Fruit fly (Drosophila melanogaster) whole organism, embryonic: ENCODE data around the gene cue.

Experiments used
- CG10979 ChIP-seq: fragments of 200-800 bp; sonication (Bioruptor generic); optimal IDR thresholded peaks from 2 replicates; lab custom pipeline; 2018; ENCODE audit warnings: missing biosample characterization, mild to moderate bottlenecking, missing genetic modification characterization, moderate library complexity
- CG11398 ChIP-seq: fragments of 200-800 bp; sonication (Bioruptor generic); optimal IDR thresholded peaks from 2 replicates; lab custom pipeline; 2016; ENCODE audit warnings: missing biosample characterization, missing genetic modification characterization
- CG11696 ChIP-seq: fragments of 200-800 bp; sonication (Bioruptor generic); IDR thresholded peaks from 2 replicates; pipeline ENCODE4 v1.3.6; 2022; ENCODE audit warnings: missing biosample characterization, missing genetic modification characterization
- CG12236 ChIP-seq: fragments of 200-800 bp; sonication (Bioruptor generic); optimal IDR thresholded peaks from 2 replicates; lab custom pipeline; 2016; ENCODE audit warnings: missing biosample characterization, missing genetic modification characterization
- CG12769 ChIP-seq: fragments of 200-800 bp; sonication (Bioruptor generic); optimal IDR thresholded peaks from 2 replicates; lab custom pipeline; 2019; ENCODE audit warnings: missing biosample characterization, mild to moderate bottlenecking, missing genetic modification characterization, moderate library complexity
- CG14441 ChIP-seq: fragments of 200-800 bp; sonication (Bioruptor generic); IDR thresholded peaks from 2 replicates; pipeline ENCODE4 v1.3.6; 2022; ENCODE audit warnings: missing biosample characterization, missing genetic modification characterization
- CG14860 ChIP-seq: fragments of 200-800 bp; sonication (Bioruptor generic); IDR thresholded peaks from 3 replicates; pipeline ENCODE4 v1.3.6; 2022; ENCODE audit warnings: missing biosample characterization, missing genetic modification characterization; ENCODE audit not compliant: partially characterized antibody
- CG15514 ChIP-seq: fragments of 200-800 bp; sonication (Bioruptor generic); optimal IDR thresholded peaks from 3 replicates; lab custom pipeline; 2017; ENCODE audit warnings: missing biosample characterization, missing genetic modification characterization, mild to moderate bottlenecking, moderate library complexity, missing genetic modification reagents
- CG2116 ChIP-seq: fragments of 200-800 bp; sonication (Bioruptor generic); optimal IDR thresholded peaks from 3 replicates; lab custom pipeline; 2018; ENCODE audit warnings: missing biosample characterization, mild to moderate bottlenecking, missing genetic modification characterization
- CG2199 ChIP-seq: fragments of 200-800 bp; sonication (Bioruptor generic); IDR thresholded peaks from 3 replicates; pipeline ENCODE4 v1.3.6; 2022; ENCODE audit warnings: missing biosample characterization, missing genetic modification characterization
- CG6272 ChIP-seq: fragments of 200-800 bp; sonication (Bioruptor generic); IDR thresholded peaks from 2 replicates; pipeline ENCODE4 v1.3.6; 2022; ENCODE audit warnings: missing biosample characterization, missing genetic modification characterization
- CG7357 ChIP-seq: fragments of 200-800 bp; sonication (Bioruptor generic); IDR thresholded peaks from 3 replicates; pipeline ENCODE4 v1.3.6; 2022; ENCODE audit warnings: missing biosample characterization, missing genetic modification characterization
- CG7928 ChIP-seq: fragments of 200-800 bp; sonication (Bioruptor generic); optimal IDR thresholded peaks from 2 replicates; lab custom pipeline; 2017; ENCODE audit warnings: missing biosample characterization, mild to moderate bottlenecking, missing genetic modification characterization
- CG8388 ChIP-seq: fragments of 200-800 bp; sonication (Bioruptor generic); optimal IDR thresholded peaks from 2 replicates; lab custom pipeline; 2019; ENCODE audit warnings: missing biosample characterization, mild to moderate bottlenecking, missing genetic modification characterization, moderate library complexity
- CG9437 ChIP-seq: fragments of 200-800 bp; sonication (Bioruptor generic); optimal IDR thresholded peaks from 2 replicates; lab custom pipeline; 2018; ENCODE audit warnings: missing biosample characterization, mild to moderate bottlenecking, missing genetic modification characterization
- CTCF ChIP-seq: fragments of 200-800 bp; sonication (Bioruptor generic); optimal IDR thresholded peaks from 2 replicates; lab custom pipeline; 2017; ENCODE audit warnings: missing biosample characterization, mild to moderate bottlenecking, missing genetic modification characterization, moderate library complexity
- Dek ChIP-seq: fragments of 200-800 bp; sonication (Bioruptor generic); optimal IDR thresholded peaks from 3 replicates; lab custom pipeline; 2019; ENCODE audit warnings: missing biosample characterization, mild to moderate bottlenecking, missing genetic modification characterization, moderate library complexity
- Dip2 ChIP-seq: fragments of 200-800 bp; sonication (Bioruptor generic); IDR thresholded peaks from 2 replicates; pipeline ENCODE4 v1.3.6; 2022; ENCODE audit warnings: missing biosample characterization, missing genetic modification characterization
- Gug ChIP-seq: fragments of 200-800 bp; sonication (Bioruptor generic); IDR thresholded peaks from 4 replicates; pipeline ENCODE4 v1.3.6; 2022; ENCODE audit warnings: missing biosample characterization, missing genetic modification characterization
- Hand ChIP-seq: fragments of 200-800 bp; sonication (Bioruptor generic); optimal IDR thresholded peaks from 2 replicates; lab custom pipeline; 2017; ENCODE audit warnings: mild to moderate bottlenecking, missing biosample characterization, missing genetic modification reagents, missing genetic modification characterization
- Pdp1 ChIP-seq, 2 experiments: fragments of 200-800 bp; sonication (Bioruptor generic); optimal IDR thresholded peaks; 3 replicates each; lab custom pipeline; 2016; ENCODE audit warnings: missing biosample characterization in 2 of 2, missing genetic modification characterization in 2 of 2, mild to moderate bottlenecking in 1 of 2, moderate library complexity in 1 of 2
- Scr ChIP-seq: fragments of 200-800 bp; sonication (Bioruptor generic); IDR thresholded peaks from 2 replicates; pipeline ENCODE4 v1.3.6; 2022; ENCODE audit warnings: missing biosample characterization, missing genetic modification characterization; ENCODE audit not compliant: partially characterized antibody
- Six4 ChIP-seq: fragments of 200-800 bp; sonication (Bioruptor generic); optimal IDR thresholded peaks from 2 replicates; lab custom pipeline; 2016; ENCODE audit warnings: missing biosample characterization, missing genetic modification characterization
- ara ChIP-seq: fragments of 200-800 bp; sonication (Bioruptor generic); IDR thresholded peaks from 2 replicates; pipeline ENCODE4 v1.3.6; 2022; ENCODE audit warnings: missing biosample characterization, missing genetic modification characterization
- ato ChIP-seq: fragments of 200-800 bp; sonication (Bioruptor generic); IDR thresholded peaks from 2 replicates; pipeline ENCODE4 v1.3.6; 2022; ENCODE audit warnings: missing biosample characterization, missing genetic modification characterization; ENCODE audit not compliant: partially characterized antibody
- chinmo ChIP-seq: fragments of 200-800 bp; sonication (Bioruptor generic); IDR thresholded peaks from 4 replicates; pipeline ENCODE4 v1.3.6; 2022; ENCODE audit warnings: missing biosample characterization, missing genetic modification characterization; ENCODE audit not compliant: partially characterized antibody
- crol ChIP-seq: fragments of 200-800 bp; sonication (Bioruptor generic); IDR thresholded peaks from 2 replicates; pipeline ENCODE4 v1.3.6; 2022; ENCODE audit warnings: missing biosample characterization, missing genetic modification characterization
- cwo ChIP-seq: fragments of 200-800 bp; sonication (Bioruptor generic); optimal IDR thresholded peaks from 3 replicates; lab custom pipeline; 2017; ENCODE audit warnings: missing biosample characterization, missing genetic modification characterization, mild to moderate bottlenecking, moderate library complexity, missing genetic modification reagents
- fd102C ChIP-seq: fragments of 200-800 bp; sonication (Bioruptor generic); optimal IDR thresholded peaks from 2 replicates; lab custom pipeline; 2018; ENCODE audit warnings: missing biosample characterization, mild to moderate bottlenecking, missing genetic modification characterization, moderate library complexity
- fd96Cb ChIP-seq: fragments of 200-800 bp; sonication (Bioruptor generic); optimal IDR thresholded peaks from 2 replicates; lab custom pipeline; 2018; ENCODE audit warnings: missing biosample characterization, mild to moderate bottlenecking, missing genetic modification characterization, moderate library complexity
- grau ChIP-seq: fragments of 200-800 bp; optimal IDR thresholded peaks from 3 replicates; lab custom pipeline; 2019; ENCODE audit warnings: missing biosample characterization, mild to moderate bottlenecking, missing genetic modification characterization, moderate library complexity
- gt ChIP-seq: fragments of 200-800 bp; sonication (Bioruptor generic); IDR thresholded peaks from 2 replicates; pipeline ENCODE4 v1.3.6; 2022; ENCODE audit warnings: missing biosample characterization, missing genetic modification characterization
- hb ChIP-seq: fragments of 200-800 bp; sonication (Bioruptor generic); IDR thresholded peaks from 3 replicates; pipeline ENCODE4 v1.3.6; 2022; ENCODE audit warnings: missing biosample characterization, missing genetic modification characterization; ENCODE audit not compliant: partially characterized antibody
- hth ChIP-seq: fragments of >200 bp; optimal IDR thresholded peaks from 2 replicates; lab custom pipeline; 2017; ENCODE audit warnings: inconsistent platforms
- lab ChIP-seq: fragments of 200-800 bp; sonication (Bioruptor generic); optimal IDR thresholded peaks from 3 replicates; lab custom pipeline; 2017; ENCODE audit warnings: missing biosample characterization, missing genetic modification characterization, mild to moderate bottlenecking, moderate library complexity, missing genetic modification reagents
- lov ChIP-seq, 2 experiments: fragments of 200-800 bp in 1 of 2; fragments of >200 bp in 1 of 2; sonication (Bioruptor generic) in 1 of 2; IDR thresholded peaks in 1 of 2; optimal IDR thresholded peaks in 1 of 2; 2 replicates in 1 of 2; 3 replicates in 1 of 2; pipeline versions ENCODE4 v1.3.6 to Lab custom; 2017 to 2022; ENCODE audit warnings: missing biosample characterization in 1 of 2, missing genetic modification characterization in 1 of 2
- mld ChIP-seq: fragments of 200-800 bp; sonication (Bioruptor generic); IDR thresholded peaks from 3 replicates; pipeline ENCODE4 v1.3.6; 2022; ENCODE audit warnings: missing biosample characterization, missing genetic modification characterization; ENCODE audit not compliant: partially characterized antibody
- nau ChIP-seq: fragments of 200-800 bp; sonication (Bioruptor generic); optimal IDR thresholded peaks from 3 replicates; lab custom pipeline; 2017; ENCODE audit warnings: missing biosample characterization, mild to moderate bottlenecking, missing genetic modification characterization, missing genetic modification reagents
- nom ChIP-seq: fragments of 200-800 bp; sonication (Bioruptor generic); optimal IDR thresholded peaks from 2 replicates; lab custom pipeline; 2017; ENCODE audit warnings: missing biosample characterization, missing genetic modification characterization, mild to moderate bottlenecking, moderate library complexity, missing genetic modification reagents
- p53 ChIP-seq: fragments of 200-800 bp; sonication (Bioruptor generic); optimal IDR thresholded peaks from 2 replicates; lab custom pipeline; 2016; ENCODE audit warnings: missing biosample characterization, missing genetic modification characterization
- pb ChIP-seq: fragments of 200-800 bp; sonication (Bioruptor generic); optimal IDR thresholded peaks from 3 replicates; lab custom pipeline; 2016; ENCODE audit warnings: missing biosample characterization, missing genetic modification characterization
- phol ChIP-seq: fragments of 200-800 bp; sonication (Bioruptor generic); optimal IDR thresholded peaks from 3 replicates; lab custom pipeline; 2018; ENCODE audit warnings: missing biosample characterization, mild to moderate bottlenecking, missing genetic modification characterization, moderate library complexity
- sd ChIP-seq: fragments of 200-800 bp; sonication (Bioruptor generic); optimal IDR thresholded peaks from 3 replicates; lab custom pipeline; 2018; ENCODE audit warnings: missing biosample characterization, mild to moderate bottlenecking, missing genetic modification characterization, moderate library complexity
- seq ChIP-seq: fragments of 200-800 bp; sonication (Bioruptor generic); IDR thresholded peaks from 2 replicates; pipeline ENCODE4 v1.3.6; 2022; ENCODE audit warnings: missing biosample characterization, missing genetic modification characterization
- sima ChIP-seq: fragments of 200-800 bp; sonication (Bioruptor generic); optimal IDR thresholded peaks from 2 replicates; lab custom pipeline; 2016; ENCODE audit warnings: missing biosample characterization, missing genetic modification characterization
- so ChIP-seq: fragments of 200-800 bp; sonication (Bioruptor generic); IDR thresholded peaks from 3 replicates; pipeline ENCODE4 v1.3.6; 2022; ENCODE audit warnings: missing biosample characterization, missing genetic modification characterization
- tna ChIP-seq: fragments of 200-800 bp; sonication (Bioruptor generic); IDR thresholded peaks from 2 replicates; pipeline ENCODE4 v1.3.6; 2022; ENCODE audit warnings: missing biosample characterization, missing genetic modification characterization; ENCODE audit not compliant: partially characterized antibody
- wek ChIP-seq: fragments of 200-800 bp; sonication (Bioruptor generic); optimal IDR thresholded peaks from 3 replicates; lab custom pipeline; 2018; ENCODE audit warnings: missing biosample characterization, mild to moderate bottlenecking, missing genetic modification characterization, moderate library complexity

Gene cue

DNA sequence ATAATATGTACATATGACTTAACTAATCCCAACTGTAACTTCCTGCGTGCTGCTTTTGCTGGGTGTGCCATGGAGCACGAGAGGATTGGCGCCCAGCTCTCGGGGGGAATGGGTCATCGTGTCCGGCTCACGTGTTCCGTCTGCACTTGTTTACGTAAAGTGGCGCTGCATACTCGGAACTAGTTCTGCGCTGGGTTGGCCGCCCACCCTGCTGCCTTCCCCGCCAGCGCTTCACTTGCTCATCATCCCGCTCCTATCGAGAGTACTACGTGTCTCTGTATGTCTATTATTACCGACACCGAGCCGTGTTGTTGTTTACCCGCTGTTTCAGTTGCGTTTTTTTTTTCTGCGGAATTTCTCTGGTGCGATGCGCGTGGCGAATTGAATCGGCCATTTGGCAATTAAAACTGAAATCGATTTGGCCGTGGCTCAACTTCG, 32.6 kb upstream of the cue start:
- TF ChIP-seq sd (tag; lab: Kevin White, UChicago) (peak; percentile 51), CG12769 (tag; lab: Kevin White, UChicago) (peak; percentile 16), CG8388 (no peak), tna (GFP tag; lab: Robert Waterston, UW) (0 out of 2 replicates have a peak, but pooled peaks have one; percentile 17), Pdp1 (GFP tag; optimal IDR thresholded peaks at IDR 0.05; lab: Kevin White, UChicago) (peak in 1 of 2 experiments; percentile 4), grau (no peak), ara (GFP tag; lab: Robert Waterston, UW) (no peak), mld (GFP tag; lab: Robert Waterston, UW) (0 out of 3 replicates have a peak, but pooled peaks have one; percentile 35), CG2199 (GFP tag; lab: Robert Waterston, UW) (0 out of 3 replicates have a peak, but pooled peaks have one; percentile 27), CTCF (peak; percentile 21), CG15514 (GFP tag; lab: Kevin White, UChicago) (peak; percentile 97), CG14441 (GFP tag; lab: Robert Waterston, UW) (no peak), ato (GFP tag; lab: Robert Waterston, UW) (0 out of 2 replicates have a peak, but pooled peaks have one; percentile 32), cwo (GFP tag; lab: Kevin White, UChicago) (peak; percentile 64), CG11696 (GFP tag; lab: Robert Waterston, UW) (no peak), chinmo (GFP tag; lab: Robert Waterston, UW) (peak; percentile 81; the same call in 1 of the 4 replicates), CG9437 (peak; percentile 83), CG14860 (GFP tag; lab: Robert Waterston, UW) (0 out of 3 replicates have a peak, but pooled peaks have one; percentile 38), crol (GFP tag; lab: Robert Waterston, UW) (peak; percentile 84), so (GFP tag; lab: Robert Waterston, UW) (peak; percentile 49; the same call in 1 of the 3 replicates)

- TF ChIP-seq Dek (no peak), nau (no peak), CG7357 (no peak), gt (GFP tag; lab: Robert Waterston, UW) (no peak), CG6272 (GFP tag; lab: Robert Waterston, UW) (no peak), wek (peak; percentile 7), CG14860 (GFP tag; lab: Robert Waterston, UW) (no peak), p53 (no peak), phol (tag; lab: Kevin White, UChicago) (peak; percentile 12), nom (GFP tag; lab: Kevin White, UChicago) (no peak), CG7928 (GFP tag; lab: Kevin White, UChicago) (no peak), Gug (no peak), lov (optimal IDR thresholded peaks at IDR 0.05; lab: Kevin White, UChicago) (no peak), lov (GFP tag; IDR thresholded peaks at IDR 0.05; lab: Robert Waterston, UW) (no peak), CG2116 (GFP tag; lab: Kevin White, UChicago) (no peak), Scr (GFP tag; lab: Robert Waterston, UW) (0 out of 2 replicates have a peak, but pooled peaks have one; percentile 13), Dip2 (GFP tag; lab: Robert Waterston, UW) (no peak), CG10979 (tag; lab: Kevin White, UChicago) (peak; percentile 2), pb (GFP tag; lab: Kevin White, UChicago) (no peak), hth (lab: Kevin White, UChicago) (no peak), fd96Cb (tag; lab: Kevin White, UChicago) (no peak), lab (GFP tag; lab: Kevin White, UChicago) (peak; percentile 1), CG11398 (GFP tag; lab: Kevin White, UChicago) (no peak), sima (no peak), hb (GFP tag; lab: Robert Waterston, UW) (no peak), CG12236 (GFP tag; lab: Kevin White, UChicago) (no peak), Hand (GFP tag; lab: Kevin White, UChicago) (no peak), Six4 (GFP tag; lab: Kevin White, UChicago) (no peak), fd102C (GFP tag; lab: Kevin White, UChicago) (peak; percentile 72), seq (GFP tag; lab: Robert Waterston, UW) (0 out of 2 replicates have a peak, but pooled peaks have one; percentile 33)
Observed at dm6 chr3L:1549148-1549547, 32.1 kb upstream of the cue start.
